Fruit fly (Drosophila melanogaster): ENCODE results near the gene CG33189.

The CG33189 gene

dm6 chr3R:8806638-8807037 is 26.0 kb upstream of the CG33189 start:
- 0 out of 3 replicates have a peak, but pooled peaks have one; percentile 31 for TF ChIP-seq zfh1 (GFP tag; IDR thresholded peaks at IDR 0.05)
- no peak for TF ChIP-seq CG33557 (GFP tag; optimal IDR thresholded peaks at IDR 0.05)
- no peak for TF ChIP-seq gcm (GFP tag; optimal IDR thresholded peaks at IDR 0.05)
- TF ChIP-seq sens (GFP tag): peak; percentile 61
- TF ChIP-seq CG6854 (GFP tag; optimal IDR thresholded peaks at IDR 0.05): no peak
- no peak for TF ChIP-seq CG11398 (GFP tag; optimal IDR thresholded peaks at IDR 0.05)
- no peak for TF ChIP-seq gsb-n (tag; optimal IDR thresholded peaks at IDR 0.05)
- no peak for TF ChIP-seq CG30403 (GFP tag; optimal IDR thresholded peaks at IDR 0.05)
- no peak for TF ChIP-seq hbn (GFP tag; IDR thresholded peaks at IDR 0.05; ENCODE audit: partially characterized antibody)
- TF ChIP-seq Dp (GFP tag; optimal IDR thresholded peaks at IDR 0.05): no peak
- no peak for TF ChIP-seq toy (GFP tag; IDR thresholded peaks at IDR 0.05)
- no peak for TF ChIP-seq CG14710 (tag; optimal IDR thresholded peaks at IDR 0.05)
- no peak for TF ChIP-seq slbo (GFP tag; IDR thresholded peaks at IDR 0.05)
- TF ChIP-seq br (optimal IDR thresholded peaks at IDR 0.05): no peak
- TF ChIP-seq CG7963 (GFP tag; IDR thresholded peaks at IDR 0.05; ENCODE audit: partially characterized antibody): 0 out of 3 replicates have a peak, but pooled peaks have one; percentile 54
- TF ChIP-seq CG8089 (GFP tag; optimal IDR thresholded peaks at IDR 0.05): no peak
- TF ChIP-seq CG9437 (GFP tag; optimal IDR thresholded peaks at IDR 0.05): no peak
- TF ChIP-seq amos (GFP tag; IDR thresholded peaks at IDR 0.05; ENCODE audit: partially characterized antibody): 0 out of 2 replicates have a peak, but pooled peaks have one; percentile 11
- TF ChIP-seq sob (GFP tag; IDR thresholded peaks at IDR 0.05): no peak
- peak; percentile 16 for TF ChIP-seq D (optimal IDR thresholded peaks at IDR 0.05)
- TF ChIP-seq D (GFP tag; optimal IDR thresholded peaks at IDR 0.05): no peak
- no peak for TF ChIP-seq Optix (GFP tag; IDR thresholded peaks at IDR 0.05)

DNA sequence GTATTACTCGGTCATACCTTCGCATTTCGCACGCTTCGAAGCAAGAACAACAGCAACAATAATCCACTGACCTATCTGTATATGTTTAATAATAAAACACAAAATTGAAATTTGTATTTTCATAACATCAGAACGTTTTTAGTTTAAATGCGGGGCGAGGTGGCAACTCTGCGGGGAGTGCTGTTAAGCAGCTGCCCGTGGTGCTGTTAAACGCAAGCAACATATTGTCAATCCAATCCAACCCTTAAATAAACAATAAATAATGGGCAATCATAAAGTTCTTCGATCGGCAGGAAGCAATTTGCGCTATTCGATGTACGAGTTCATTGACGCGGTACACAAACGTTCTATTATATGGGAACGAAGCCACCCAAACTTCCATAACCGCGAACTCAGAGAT is 25.5 kb upstream of the CG33189 start, which contains the start of gene hng2:
Gene hng2 (plus strand): TSS at position 219 of the 400 bp plus-strand sequence.
- TF ChIP-seq Atf6 (GFP tag; IDR thresholded peaks at IDR 0.05): no peak
- TF ChIP-seq klu (GFP tag; IDR thresholded peaks at IDR 0.05): no peak
- TF ChIP-seq tna (GFP tag; IDR thresholded peaks at IDR 0.05; ENCODE audit: partially characterized antibody): no peak
- no peak for TF ChIP-seq bigmax (GFP tag; optimal IDR thresholded peaks at IDR 0.05)
- TF ChIP-seq CG2116 (GFP tag; optimal IDR thresholded peaks at IDR 0.05): no peak
- TF ChIP-seq fd64A (GFP tag; optimal IDR thresholded peaks at IDR 0.05): no peak
- TF ChIP-seq CG8359 (GFP tag; optimal IDR thresholded peaks at IDR 0.05; ENCODE audit: borderline replicate concordance): no peak
- TF ChIP-seq B-H2 (GFP tag; optimal IDR thresholded peaks at IDR 0.05): no peak
- TF ChIP-seq CG34224 (GFP tag; IDR thresholded peaks at IDR 0.05; ENCODE audit: partially characterized antibody): no peak
- TF ChIP-seq Dp (GFP tag; optimal IDR thresholded peaks at IDR 0.05): peak; percentile 22
- peak; percentile 74 for TF ChIP-seq CG3838 (GFP tag; optimal IDR thresholded peaks at IDR 0.05)
- TF ChIP-seq CG17361 (GFP tag; IDR thresholded peaks at IDR 0.05): no peak
- no peak for TF ChIP-seq trem (tag; optimal IDR thresholded peaks at IDR 0.05)
- TF ChIP-seq kah (GFP tag; optimal IDR thresholded peaks at IDR 0.05): no peak
- TF ChIP-seq chm (GFP tag; IDR thresholded peaks at IDR 0.05): no peak
- TF ChIP-seq lilli (GFP tag; optimal IDR thresholded peaks at IDR 0.05): no peak
- no peak for TF ChIP-seq Usf (GFP tag; optimal IDR thresholded peaks at IDR 0.05)
- TF ChIP-seq exex (tag; optimal IDR thresholded peaks at IDR 0.05): no peak
- TF ChIP-seq lab (GFP tag; optimal IDR thresholded peaks at IDR 0.05): no peak
- peak; percentile 7 for TF ChIP-seq cad (GFP tag; optimal IDR thresholded peaks at IDR 0.05)
- no peak for TF ChIP-seq CG2202 (tag; optimal IDR thresholded peaks at IDR 0.05)
- 0 out of 3 replicates have a peak, but pooled peaks have one; percentile 49 for TF ChIP-seq CG2199 (GFP tag; IDR thresholded peaks at IDR 0.05)
- TF ChIP-seq dmrt99B (tag; optimal IDR thresholded peaks at IDR 0.05): no peak
- no peak for TF ChIP-seq CG1529 (GFP tag; optimal IDR thresholded peaks at IDR 0.05)
- no peak for TF ChIP-seq Tbp (GFP tag; optimal IDR thresholded peaks at IDR 0.05)
- peak; percentile 16 for TF ChIP-seq MESR4 (GFP tag; optimal IDR thresholded peaks at IDR 0.05)
- no peak for TF ChIP-seq CG9437 (GFP tag; optimal IDR thresholded peaks at IDR 0.05)
- TF ChIP-seq MBD-R2 (GFP tag; IDR thresholded peaks at IDR 0.05): peak; percentile 39; the same call in 1 of the 2 replicates
- peak; percentile 37 for TF ChIP-seq CG1603 (tag; optimal IDR thresholded peaks at IDR 0.05)
- peak; percentile 36 for TF ChIP-seq pzg (GFP tag; optimal IDR thresholded peaks at IDR 0.05)
- peak; percentile 81 for TF ChIP-seq CG8281 (tag; optimal IDR thresholded peaks at IDR 0.05)
- no peak for TF ChIP-seq NFAT (GFP tag; IDR thresholded peaks at IDR 0.05)

Data from whole organism, embryonic.